Fruit fly (Drosophila melanogaster) whole organism, embryonic: ENCODE data around the gene Coq5.
A peak's percentile ranks its signal among the peaks of the same experiment; 100 is the strongest.

ENCODE experiments used
- Blimp-1 ChIP-seq: fragments of 200-800 bp; sonication (Bioruptor generic); optimal IDR thresholded peaks from 3 replicates; lab custom pipeline; 2018; ENCODE audit warnings: missing biosample characterization, missing genetic modification characterization, mild to moderate bottlenecking, moderate library complexity, missing genetic modification reagents
- CG12769 ChIP-seq: fragments of 200-800 bp; sonication (Bioruptor generic); optimal IDR thresholded peaks from 2 replicates; lab custom pipeline; 2019; ENCODE audit warnings: missing biosample characterization, mild to moderate bottlenecking, missing genetic modification characterization, moderate library complexity
- CG15479 ChIP-seq: fragments of 200-800 bp; sonication (Bioruptor generic); optimal IDR thresholded peaks from 3 replicates; lab custom pipeline; 2019; ENCODE audit warnings: missing biosample characterization, mild to moderate bottlenecking, missing genetic modification characterization, moderate library complexity
- CG18619 ChIP-seq: fragments of 200-800 bp; sonication (Bioruptor generic); optimal IDR thresholded peaks from 3 replicates; lab custom pipeline; 2017; ENCODE audit warnings: missing biosample characterization, mild to moderate bottlenecking, missing genetic modification characterization
- CG3065 ChIP-seq: fragments of 200-800 bp; sonication (Bioruptor generic); optimal IDR thresholded peaks from 2 replicates; lab custom pipeline; 2016; ENCODE audit warnings: missing biosample characterization, missing genetic modification characterization
- CTCF ChIP-seq: fragments of 200-800 bp; sonication (Bioruptor generic); optimal IDR thresholded peaks from 2 replicates; lab custom pipeline; 2017; ENCODE audit warnings: missing biosample characterization, mild to moderate bottlenecking, missing genetic modification characterization, moderate library complexity
- CoRest ChIP-seq: fragments of 200-800 bp; sonication (Bioruptor generic); optimal IDR thresholded peaks from 3 replicates; lab custom pipeline; 2018; ENCODE audit warnings: missing biosample characterization, mild to moderate bottlenecking, missing genetic modification characterization, moderate library complexity
- Dip3 ChIP-seq: fragments of 200-800 bp; sonication (Bioruptor generic); optimal IDR thresholded peaks from 3 replicates; lab custom pipeline; 2016; ENCODE audit warnings: missing biosample characterization, missing genetic modification characterization
- Hmx ChIP-seq: fragments of 200-800 bp; sonication (Bioruptor generic); optimal IDR thresholded peaks from 2 replicates; lab custom pipeline; 2016; ENCODE audit warnings: missing biosample characterization, missing genetic modification characterization
- Hr78 ChIP-seq, 2 experiments: fragments of 200-800 bp in 1 of 2; fragments of >200 bp in 1 of 2; sonication (Bioruptor generic) in 1 of 2; optimal IDR thresholded peaks; 2 replicates each; lab custom pipeline; 2017 to 2019; ENCODE audit warnings: missing biosample characterization in 2 of 2, missing genetic modification characterization in 2 of 2, mild to moderate bottlenecking in 1 of 2, moderate library complexity in 1 of 2
- Lim3 ChIP-seq: fragments of 200-800 bp; sonication (Bioruptor generic); IDR thresholded peaks from 2 replicates; pipeline ENCODE4 v1.3.6; 2022; ENCODE audit warnings: missing biosample characterization, missing genetic modification characterization
- Side ChIP-seq: fragments of 200-800 bp; sonication (Bioruptor generic); optimal IDR thresholded peaks from 2 replicates; lab custom pipeline; 2016; ENCODE audit warnings: missing biosample characterization, missing genetic modification characterization
- Ssrp ChIP-seq: fragments of 200-800 bp; sonication (Bioruptor generic); optimal IDR thresholded peaks from 2 replicates; lab custom pipeline; 2018; ENCODE audit warnings: missing biosample characterization, mild to moderate bottlenecking, missing genetic modification characterization, moderate library complexity
- abd-A ChIP-seq: fragments of 200-800 bp; sonication (Bioruptor generic); optimal IDR thresholded peaks from 3 replicates; lab custom pipeline; 2019; ENCODE audit warnings: missing biosample characterization, mild to moderate bottlenecking, missing genetic modification characterization, moderate library complexity
- ara ChIP-seq: fragments of 200-800 bp; sonication (Bioruptor generic); IDR thresholded peaks from 2 replicates; pipeline ENCODE4 v1.3.6; 2022; ENCODE audit warnings: missing biosample characterization, missing genetic modification characterization
- bsh ChIP-seq, 2 experiments: fragments of 200-800 bp; sonication (Bioruptor generic); optimal IDR thresholded peaks; 2 replicates each; lab custom pipeline; 2017 to 2018; ENCODE audit warnings: mild to moderate bottlenecking in 2 of 2, missing biosample characterization in 2 of 2, missing genetic modification characterization in 2 of 2, moderate library complexity in 1 of 2
- caup ChIP-seq: fragments of 200-800 bp; sonication (Bioruptor generic); optimal IDR thresholded peaks from 3 replicates; lab custom pipeline; 2017; ENCODE audit warnings: missing biosample characterization, mild to moderate bottlenecking, missing genetic modification characterization, moderate library complexity; ENCODE audit not compliant: severe bottlenecking
- chinmo ChIP-seq: fragments of 200-800 bp; sonication (Bioruptor generic); IDR thresholded peaks from 4 replicates; pipeline ENCODE4 v1.3.6; 2022; ENCODE audit warnings: missing biosample characterization, missing genetic modification characterization; ENCODE audit not compliant: partially characterized antibody
- crol ChIP-seq: fragments of 200-800 bp; sonication (Bioruptor generic); IDR thresholded peaks from 2 replicates; pipeline ENCODE4 v1.3.6; 2022; ENCODE audit warnings: missing biosample characterization, missing genetic modification characterization
- dysf ChIP-seq: fragments of 200-800 bp; sonication (Bioruptor generic); IDR thresholded peaks from 3 replicates; pipeline ENCODE4 v1.3.6; 2022; ENCODE audit warnings: missing biosample characterization, missing genetic modification characterization
- grn ChIP-seq: fragments of 200-800 bp; sonication (Bioruptor generic); optimal IDR thresholded peaks from 3 replicates; lab custom pipeline; 2017; ENCODE audit warnings: missing biosample characterization, missing genetic modification characterization
- kni ChIP-seq: fragments of 200-800 bp; sonication (Bioruptor generic); optimal IDR thresholded peaks from 3 replicates; lab custom pipeline; 2017; ENCODE audit warnings: mild to moderate bottlenecking, missing biosample characterization, missing genetic modification reagents, missing genetic modification characterization
- lab ChIP-seq: fragments of 200-800 bp; sonication (Bioruptor generic); optimal IDR thresholded peaks from 3 replicates; lab custom pipeline; 2017; ENCODE audit warnings: missing biosample characterization, missing genetic modification characterization, mild to moderate bottlenecking, moderate library complexity, missing genetic modification reagents
- lbe ChIP-seq: fragments of 200-800 bp; sonication (Bioruptor generic); optimal IDR thresholded peaks from 2 replicates; lab custom pipeline; 2016; ENCODE audit warnings: missing biosample characterization, mild to moderate bottlenecking, missing genetic modification characterization
- oc ChIP-seq: fragments of 200-800 bp; sonication (Bioruptor generic); optimal IDR thresholded peaks from 2 replicates; lab custom pipeline; 2018; ENCODE audit warnings: missing biosample characterization, mild to moderate bottlenecking, missing genetic modification characterization, moderate library complexity
- pita ChIP-seq: fragments of 200-800 bp; sonication (Bioruptor generic); optimal IDR thresholded peaks from 2 replicates; lab custom pipeline; 2017; ENCODE audit warnings: missing biosample characterization, mild to moderate bottlenecking, missing genetic modification characterization
- pros ChIP-seq: fragments of 200-800 bp; sonication (Bioruptor generic); optimal IDR thresholded peaks from 3 replicates; lab custom pipeline; 2019; ENCODE audit warnings: missing biosample characterization, mild to moderate bottlenecking, missing genetic modification characterization, moderate library complexity
- sd ChIP-seq: fragments of 200-800 bp; sonication (Bioruptor generic); optimal IDR thresholded peaks from 3 replicates; lab custom pipeline; 2018; ENCODE audit warnings: missing biosample characterization, mild to moderate bottlenecking, missing genetic modification characterization, moderate library complexity
- sens ChIP-seq: fragments of 200-800 bp; sonication (Bioruptor generic); peaks from one replicate; lab custom pipeline; 2016; ENCODE audit warnings: missing biosample characterization, missing genetic modification characterization
- sqz ChIP-seq: fragments of 200-800 bp; sonication (Bioruptor generic); optimal IDR thresholded peaks from 3 replicates; lab custom pipeline; 2018; ENCODE audit warnings: missing biosample characterization, mild to moderate bottlenecking, missing genetic modification characterization
- tll ChIP-seq, 2 experiments: fragments of 200-800 bp in 1 of 2; fragments of >200 bp in 1 of 2; sonication (Bioruptor generic) in 1 of 2; optimal IDR thresholded peaks; 2 replicates each; lab custom pipeline; 2017 to 2019; ENCODE audit warnings: missing biosample characterization in 2 of 2, missing genetic modification characterization in 2 of 2, mild to moderate bottlenecking in 1 of 2, moderate library complexity in 1 of 2
- twi ChIP-seq: fragments of 200-800 bp; optimal IDR thresholded peaks from 2 replicates; lab custom pipeline; 2019; ENCODE audit warnings: missing biosample characterization, mild to moderate bottlenecking, missing genetic modification characterization, moderate library complexity
- vvl ChIP-seq: fragments of 200-800 bp; sonication (Bioruptor generic); IDR thresholded peaks from 2 replicates; pipeline ENCODE4 v1.3.6; 2022; ENCODE audit warnings: missing biosample characterization, missing genetic modification characterization
- zen ChIP-seq: fragments of 200-800 bp; sonication (Bioruptor generic); optimal IDR thresholded peaks from 3 replicates; lab custom pipeline; 2018; ENCODE audit warnings: missing biosample characterization, mild to moderate bottlenecking, missing genetic modification characterization, moderate library complexity

The Coq5 gene

DNA sequence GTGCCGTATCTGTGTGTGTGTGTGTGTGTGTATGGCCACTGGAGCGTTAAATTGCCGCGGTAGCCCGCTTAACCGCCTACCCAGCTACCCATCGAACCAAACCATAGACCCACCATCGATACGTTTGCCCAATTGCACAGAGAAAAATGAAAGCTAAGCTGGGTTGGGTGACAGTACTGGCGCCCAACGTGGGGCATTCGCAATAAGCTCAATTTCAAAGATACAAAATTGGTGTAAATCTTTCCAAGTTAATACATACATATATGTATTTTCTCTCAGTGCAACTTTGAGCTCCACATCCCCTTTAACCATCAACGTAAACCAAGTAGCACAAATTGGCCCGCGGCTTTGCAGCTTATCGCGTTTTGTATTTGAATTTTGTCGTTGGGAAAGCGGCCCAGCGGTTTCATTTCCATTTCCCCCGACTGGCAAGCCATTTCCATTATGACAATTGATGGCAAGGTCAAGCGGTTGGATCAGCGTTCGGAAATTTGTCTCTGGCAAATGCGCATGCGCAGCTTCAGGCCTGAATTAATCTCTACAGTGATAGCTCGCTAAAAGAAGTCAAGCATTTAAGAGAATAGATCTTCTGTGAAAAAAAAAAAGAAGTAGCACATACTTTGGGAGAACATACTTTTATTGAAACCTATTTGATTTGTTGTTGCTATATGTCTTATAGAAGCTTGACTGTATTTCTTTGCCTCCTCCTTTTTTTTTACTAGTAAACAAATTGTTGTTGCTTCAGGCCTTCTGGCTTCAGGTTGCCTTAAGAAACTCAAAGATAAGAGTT is 38.2 kb upstream of the Coq5 start (continued):
- TF ChIP-seq Blimp-1 (GFP tag; lab: Kevin White, UChicago) (peak; percentile 64), Dip3 (GFP tag; lab: Kevin White, UChicago) (peak; percentile 14)

dm6 chrX:13230974-13231373 is 36.6 kb upstream of the Coq5 start:
- 0 out of 2 replicates have a peak, but pooled peaks have one; percentile 39 for TF ChIP-seq vvl (GFP tag; lab: Robert Waterston, UW)
- TF ChIP-seq kni (GFP tag; lab: Kevin White, UChicago) = peak; percentile 88
- TF ChIP-seq chinmo (GFP tag; lab: Robert Waterston, UW) = 0 out of 4 replicates have a peak, but pooled peaks have one; percentile 55
- peak; percentile 28 for TF ChIP-seq Blimp-1 (GFP tag; lab: Kevin White, UChicago)
- TF ChIP-seq Hr78 (GFP tag; optimal IDR thresholded peaks at IDR 0.05; lab: Kevin White, UChicago) = peak in 1 of 2 experiments; percentile 36
- peak; percentile 37 for TF ChIP-seq CG3065 (GFP tag; lab: Kevin White, UChicago)
- TF ChIP-seq sd (tag; lab: Kevin White, UChicago) = peak; percentile 19
- TF ChIP-seq bsh (GFP tag; optimal IDR thresholded peaks at IDR 0.05; lab: Kevin White, UChicago) = no peak
- TF ChIP-seq pros (GFP tag; lab: Kevin White, UChicago) = peak; percentile 27
- TF ChIP-seq CG12769 (tag; lab: Kevin White, UChicago) = peak; percentile 37
- no peak for TF ChIP-seq Side (GFP tag; lab: Kevin White, UChicago)
- peak; percentile 72 for TF ChIP-seq abd-A (tag; lab: Kevin White, UChicago)
- TF ChIP-seq CG18619 (GFP tag; lab: Kevin White, UChicago) = no peak
- no peak for TF ChIP-seq lab
- TF ChIP-seq oc (tag; lab: Kevin White, UChicago) = peak; percentile 86
- peak; percentile 61 for TF ChIP-seq crol (GFP tag; lab: Robert Waterston, UW)
- TF ChIP-seq sens (GFP tag; lab: Kevin White, UChicago) = peak; percentile 33
- TF ChIP-seq CoRest (tag; lab: Kevin White, UChicago) = no peak

DNA sequence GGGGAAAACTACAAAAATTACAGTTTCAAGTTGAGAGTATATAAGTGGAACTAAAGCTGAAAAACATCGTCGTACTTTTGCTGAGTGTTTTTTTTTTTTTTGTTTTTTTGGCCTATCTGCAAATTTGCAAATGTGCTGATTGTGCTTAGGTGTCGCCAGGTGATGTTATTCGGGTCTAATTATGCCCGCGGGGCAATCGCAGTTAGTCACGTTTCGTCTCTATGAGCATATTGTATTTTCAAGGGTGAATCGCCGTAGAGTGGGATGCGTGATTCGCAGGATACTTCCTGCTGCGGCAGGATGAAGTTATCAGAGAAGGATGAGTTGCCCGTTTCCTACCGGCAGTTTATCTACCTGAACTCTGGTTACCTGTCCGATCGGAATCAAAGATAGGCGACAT is 35.5 kb upstream of the Coq5 start:
- TF ChIP-seq CG15479 (GFP tag; lab: Kevin White, UChicago) (peak; percentile 83), twi (tag; lab: Kevin White, UChicago) (peak; percentile 2), Lim3 (GFP tag; lab: Robert Waterston, UW) (no peak), ara (GFP tag; lab: Robert Waterston, UW) (no peak), dysf (GFP tag; lab: Robert Waterston, UW) (0 out of 3 replicates have a peak, but pooled peaks have one; percentile 24), tll (GFP tag; optimal IDR thresholded peaks at IDR 0.05; lab: Kevin White, UChicago) (peak in 1 of 2 experiments; percentile 84), grn (GFP tag; lab: Kevin White, UChicago) (peak; percentile 22), Ssrp (tag; lab: Kevin White, UChicago) (no peak), zen (tag; lab: Kevin White, UChicago) (peak; percentile 72)

- TF ChIP-seq Hmx (no peak), sens (GFP tag; lab: Kevin White, UChicago) (peak; percentile 76), CTCF (GFP tag; lab: Kevin White, UChicago) (no peak), pita (GFP tag; lab: Kevin White, UChicago) (no peak), lbe (peak; percentile 7), Hr78 (GFP tag; optimal IDR thresholded peaks at IDR 0.05; lab: Kevin White, UChicago) (peak in 1 of 2 experiments; percentile 43), caup (GFP tag; lab: Kevin White, UChicago) (no peak), sqz (GFP tag; lab: Kevin White, UChicago) (peak; percentile 28), vvl (GFP tag; lab: Robert Waterston, UW) (peak; percentile 15; the same call in 1 of the 2 replicates)
Measured at dm6 chrX:13229217-13229616, 34.9 kb upstream of the Coq5 start.
